Worm (Caenorhabditis elegans): Measurements from ENCODE around the gene srh-250.

Gene srh-250

ce11 chrII:3927943-3928393, 49.5 kb downstream of the srh-250 start, which contains the start of gene plpp-1.1:
plpp-1.1 (minus strand) TSS chrII:3927993.
- 0 out of 2 replicates have a peak, but pooled peaks have one; percentile 9 for TF ChIP-seq zfh-2 (GFP tag; conservative IDR thresholded peaks at IDR 0.05)
- TF ChIP-seq F57A8.1 (GFP tag; optimal IDR thresholded peaks at IDR 0.05), result no peak
- no peak for TF ChIP-seq F49E8.2 (tag; optimal IDR thresholded peaks at IDR 0.05; ENCODE audit: insufficient read depth)
- 0 out of 2 replicates have a peak, but pooled peaks have one; percentile 66 for TF ChIP-seq nfyb-1 (GFP tag; IDR thresholded peaks at IDR 0.05)

ce11 chrII:3929446-3929845, 51.0 kb downstream of the srh-250 start:
- no peak for TF ChIP-seq egrh-3 (GFP tag; IDR thresholded peaks at IDR 0.05)
- TF ChIP-seq nhr-80 (tag; optimal IDR thresholded peaks at IDR 0.05), result peak; percentile 4
- peak; percentile 1 for TF ChIP-seq ceh-27 (GFP tag; optimal IDR thresholded peaks at IDR 0.05)
